Fruit fly (Drosophila melanogaster) whole organism, adult: ENCODE data around the gene CG32249.

Experiments used
- CG12768 ChIP-seq: fragments of 200-800 bp; sonication (Bioruptor generic); optimal IDR thresholded peaks from 2 replicates; lab custom pipeline; 2017; ENCODE audit warnings: missing biosample characterization, missing genetic modification characterization, mild to moderate bottlenecking, moderate library complexity, missing genetic modification reagents
- CG14711 ChIP-seq: fragments of 200-800 bp; sonication (Bioruptor generic); optimal IDR thresholded peaks from 2 replicates; lab custom pipeline; 2018; ENCODE audit warnings: missing biosample characterization, mild to moderate bottlenecking, missing genetic modification characterization, moderate library complexity
- CG33017 ChIP-seq: fragments of 200-800 bp; sonication (Bioruptor generic); optimal IDR thresholded peaks from 2 replicates; lab custom pipeline; 2018; ENCODE audit warnings: missing biosample characterization, mild to moderate bottlenecking, missing genetic modification characterization, moderate library complexity
- CG5204 ChIP-seq: fragments of 200-800 bp; sonication (Bioruptor generic); optimal IDR thresholded peaks from 2 replicates; lab custom pipeline; 2016; ENCODE audit warnings: missing biosample characterization, missing genetic modification characterization
- Clk ChIP-seq: fragments of 200-800 bp; sonication (Bioruptor generic); optimal IDR thresholded peaks from 2 replicates; lab custom pipeline; 2017; ENCODE audit warnings: missing biosample characterization, missing genetic modification characterization
- ovo ChIP-seq: fragments of 200-800 bp; sonication (Bioruptor generic); optimal IDR thresholded peaks from 2 replicates; lab custom pipeline; 2016; ENCODE audit warnings: missing biosample characterization, missing genetic modification characterization
- toe ChIP-seq: fragments of 200-800 bp; sonication (Bioruptor generic); optimal IDR thresholded peaks from 2 replicates; lab custom pipeline; 2016; ENCODE audit warnings: missing biosample characterization, missing genetic modification characterization

- TF ChIP-seq CG14711 (tag; lab: Kevin White, UChicago) (no peak), CG12768 (GFP tag; lab: Kevin White, UChicago) (no peak), ovo (GFP tag; lab: Kevin White, UChicago) (no peak), CG33017 (tag; lab: Kevin White, UChicago) (no peak), toe (no peak), CG5204 (GFP tag; lab: Kevin White, UChicago) (no peak), Clk (GFP tag; lab: Kevin White, UChicago) (no peak)
Observed at dm6 chr3L:4500400-4500799, 30.6 kb downstream of the CG32249 start, which contains the start of gene CG13720.
